Worm (Caenorhabditis elegans) whole organism, L4/young adult: Measurements from ENCODE around the gene rrp-8.

Experiments
- W03F9.2 ChIP-seq: fragments of 150-350 bp; optimal IDR thresholded peaks from 2 replicates; lab custom pipeline; 2014; ENCODE audit warnings: missing biosample characterization, missing genetic modification characterization
- him-1 ChIP-seq: sonication (generic microtip); optimal IDR thresholded peaks from 2 replicates; lab custom pipeline; 2016; ENCODE audit warnings: missing genotype, missing genetic modification reagents, missing genetic modification characterization, missing compliant biosample characterization

DNA sequence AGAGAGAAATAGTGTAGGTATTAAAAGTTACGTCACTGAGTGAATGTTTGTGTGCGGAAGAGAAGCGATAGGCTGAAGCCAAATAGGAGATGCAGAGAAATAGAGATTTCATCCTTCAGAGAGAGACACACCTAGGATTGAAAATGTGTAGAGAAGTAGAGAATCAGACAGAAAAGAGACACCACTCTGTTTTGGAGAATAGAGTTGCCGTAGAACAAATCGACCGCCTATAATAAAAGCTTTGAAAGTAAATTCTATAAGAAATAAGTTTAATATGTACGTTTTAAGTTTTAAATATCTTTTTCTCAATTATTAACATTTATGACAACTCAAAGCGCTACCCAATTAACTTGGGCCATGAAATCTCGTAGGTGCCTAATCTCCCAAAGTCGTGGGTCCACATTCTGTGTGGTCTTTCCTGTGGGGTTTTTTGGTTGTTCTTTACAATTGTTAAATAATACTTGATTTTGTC is 14.1 kb downstream of the rrp-8 start, which contains the start of gene T07A9.12:
- TF ChIP-seq him-1 = no peak
- peak; percentile 45 for TF ChIP-seq W03F9.2 (tag; lab: Kevin White, UChicago)
